Fruit fly (Drosophila melanogaster): ENCODE data around the gene RanGAP.

dm6 chr2L:19426330-19426781 is 15.4 kb upstream of the RanGAP start, which contains the start of gene Pax:
- TF ChIP-seq Myc (optimal IDR thresholded peaks at IDR 0.05) (no peak), Sin3A (optimal IDR thresholded peaks at IDR 0.05) (no peak), h (optimal IDR thresholded peaks at IDR 0.05) (no peak), insv (optimal IDR thresholded peaks at IDR 0.05) (no peak)
